Worm (Caenorhabditis elegans): Measurements from ENCODE around the gene C14C10.1.

DNA sequence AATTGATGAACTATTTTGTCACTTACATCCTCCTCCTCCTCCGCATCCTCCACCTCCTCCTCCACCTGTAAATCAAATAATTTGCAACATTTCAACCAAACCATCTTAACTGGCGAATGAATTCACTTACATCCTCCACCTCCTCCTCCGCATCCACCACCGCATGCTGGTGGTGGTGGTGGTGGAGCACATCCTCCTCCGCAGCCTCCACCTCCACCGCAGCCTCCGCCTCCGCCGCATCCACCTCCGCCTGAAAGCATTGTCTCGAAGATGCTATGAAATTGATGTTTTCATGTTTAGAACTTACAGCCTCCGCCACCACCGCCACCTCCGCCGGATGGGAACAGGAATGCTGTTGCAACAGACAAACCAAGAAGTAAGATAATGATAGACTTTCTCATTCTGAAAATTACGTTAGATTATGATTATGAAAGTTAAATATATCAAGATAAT, 11.6 kb upstream of the C14C10.1 start, which contains the start of gene grl-23:
- TF ChIP-seq F13H6.1 (tag; optimal IDR thresholded peaks at IDR 0.05): no peak
- TF ChIP-seq nhr-25 (tag; optimal IDR thresholded peaks at IDR 0.05): no peak
- no peak for TF ChIP-seq unc-39 (tag; optimal IDR thresholded peaks at IDR 0.05)
- TF ChIP-seq zag-1 (tag; optimal IDR thresholded peaks at IDR 0.05): no peak
- no peak for TF ChIP-seq ztf-11 (tag; optimal IDR thresholded peaks at IDR 0.05)
- no peak for TF ChIP-seq lin-11 (tag; optimal IDR thresholded peaks at IDR 0.05)
- no peak for TF ChIP-seq ama-1 (optimal IDR thresholded peaks at IDR 0.05)

Data from whole organism, L2 larva.